Worm (Caenorhabditis elegans) whole organism, L4/young adult: Measurements from ENCODE around the gene E02H1.6.

ENCODE experiments used
- W03F9.2 ChIP-seq: fragments of 150-350 bp; optimal IDR thresholded peaks from 2 replicates; lab custom pipeline; 2014; ENCODE audit warnings: missing biosample characterization, missing genetic modification characterization
- dao-5 ChIP-seq: sonication (generic microtip); optimal IDR thresholded peaks from 2 replicates; lab custom pipeline; 2016; ENCODE audit warnings: missing genotype, missing genetic modification characterization, moderate library complexity, missing compliant biosample characterization
- him-1 ChIP-seq: sonication (generic microtip); optimal IDR thresholded peaks from 2 replicates; lab custom pipeline; 2016; ENCODE audit warnings: missing genotype, missing genetic modification reagents, missing genetic modification characterization, missing compliant biosample characterization

DNA sequence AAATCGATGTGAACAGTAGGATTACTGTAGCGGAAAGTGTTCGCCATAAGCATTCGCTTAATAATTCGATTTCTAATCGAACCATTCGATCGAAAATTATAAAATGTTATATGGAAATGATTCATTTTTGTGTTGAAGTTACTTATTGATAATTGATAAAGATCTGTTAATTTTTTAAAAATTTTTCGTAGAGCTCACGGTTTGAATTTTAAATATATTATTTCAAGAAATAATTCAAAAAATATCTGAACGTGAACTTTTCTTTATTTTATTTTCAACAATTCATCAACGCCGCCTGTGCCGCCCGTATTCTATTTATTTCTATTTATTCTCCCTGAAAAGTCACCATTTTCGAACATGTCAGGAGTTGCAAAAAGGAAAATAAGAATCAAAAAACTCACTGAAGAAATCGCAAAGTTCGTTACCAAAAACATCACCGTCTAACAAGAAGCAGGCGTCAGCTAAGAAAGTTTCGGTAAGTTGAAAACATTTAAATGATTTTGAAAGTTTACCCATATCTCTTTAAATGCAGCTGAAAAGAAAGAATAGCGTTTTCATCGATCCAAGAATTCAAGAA is 14.9 kb downstream of the E02H1.6 start, which contains the start of the genes T15H9.5 and T15H9.4:
- TF ChIP-seq him-1 (tag; lab: Kevin White, UChicago), result no peak
- TF ChIP-seq W03F9.2, result no peak
- no peak for TF ChIP-seq dao-5 (tag; lab: Kevin White, UChicago)
